Fruit fly (Drosophila melanogaster) whole organism, adult: ENCODE measurements around the gene CG43376.

Experiments
- CG11617 ChIP-seq: fragments of 200-800 bp; sonication (Bioruptor generic); optimal IDR thresholded peaks from 2 replicates; lab custom pipeline; 2017; ENCODE audit warnings: mild to moderate bottlenecking, missing biosample characterization, missing genetic modification reagents, missing genetic modification characterization
- CG12768 ChIP-seq: fragments of 200-800 bp; sonication (Bioruptor generic); optimal IDR thresholded peaks from 2 replicates; lab custom pipeline; 2017; ENCODE audit warnings: missing biosample characterization, missing genetic modification characterization, mild to moderate bottlenecking, moderate library complexity, missing genetic modification reagents
- CG14711 ChIP-seq: fragments of 200-800 bp; sonication (Bioruptor generic); optimal IDR thresholded peaks from 2 replicates; lab custom pipeline; 2018; ENCODE audit warnings: missing biosample characterization, mild to moderate bottlenecking, missing genetic modification characterization, moderate library complexity
- CG1620 ChIP-seq: fragments of 200-800 bp; sonication (Bioruptor generic); optimal IDR thresholded peaks from 2 replicates; lab custom pipeline; 2016; ENCODE audit warnings: missing biosample characterization, missing genetic modification characterization
- CG33017 ChIP-seq: fragments of 200-800 bp; sonication (Bioruptor generic); optimal IDR thresholded peaks from 2 replicates; lab custom pipeline; 2018; ENCODE audit warnings: missing biosample characterization, mild to moderate bottlenecking, missing genetic modification characterization, moderate library complexity
- CG5204 ChIP-seq: fragments of 200-800 bp; sonication (Bioruptor generic); optimal IDR thresholded peaks from 2 replicates; lab custom pipeline; 2016; ENCODE audit warnings: missing biosample characterization, missing genetic modification characterization
- CG7045 ChIP-seq: fragments of 200-800 bp; sonication (Bioruptor generic); optimal IDR thresholded peaks from 2 replicates; lab custom pipeline; 2017; ENCODE audit warnings: missing biosample characterization, mild to moderate bottlenecking, missing genetic modification characterization
- CG7101 ChIP-seq: fragments of 200-800 bp; sonication (Bioruptor generic); optimal IDR thresholded peaks from 2 replicates; lab custom pipeline; 2018; ENCODE audit warnings: missing biosample characterization, mild to moderate bottlenecking, missing genetic modification characterization, moderate library complexity
- Clk ChIP-seq: fragments of 200-800 bp; sonication (Bioruptor generic); optimal IDR thresholded peaks from 2 replicates; lab custom pipeline; 2017; ENCODE audit warnings: missing biosample characterization, missing genetic modification characterization
- Crg-1 ChIP-seq: fragments of 200-800 bp; sonication (Bioruptor generic); optimal IDR thresholded peaks from 2 replicates; lab custom pipeline; 2016; ENCODE audit warnings: missing biosample characterization, missing genetic modification characterization
- Hr96 ChIP-seq: fragments of 200-800 bp; sonication (Bioruptor generic); optimal IDR thresholded peaks from 2 replicates; lab custom pipeline; 2016; ENCODE audit warnings: missing biosample characterization, missing genetic modification characterization
- Mnt ChIP-seq: fragments of 200-800 bp; sonication (Bioruptor generic); optimal IDR thresholded peaks from 2 replicates; lab custom pipeline; 2016; ENCODE audit warnings: missing biosample characterization, mild to moderate bottlenecking, missing genetic modification characterization
- bab1 ChIP-seq: fragments of 200-800 bp; sonication (Bioruptor generic); optimal IDR thresholded peaks from 3 replicates; lab custom pipeline; 2019; ENCODE audit warnings: missing biosample characterization, mild to moderate bottlenecking, missing genetic modification characterization, moderate library complexity
- cic ChIP-seq: fragments of 200-800 bp; sonication (Bioruptor generic); optimal IDR thresholded peaks from 2 replicates; lab custom pipeline; 2017; ENCODE audit warnings: missing biosample characterization, mild to moderate bottlenecking, missing genetic modification characterization, moderate library complexity
- cnc ChIP-seq, 2 experiments: fragments of >200 bp; optimal IDR thresholded peaks; 2 replicates each; lab custom pipeline; 2017
- kay ChIP-seq: fragments of 200-800 bp; sonication (Bioruptor generic); peaks from one replicate; lab custom pipeline; 2016; ENCODE audit warnings: missing biosample characterization, missing genetic modification characterization, borderline replicate concordance
- ovo ChIP-seq: fragments of 200-800 bp; sonication (Bioruptor generic); optimal IDR thresholded peaks from 2 replicates; lab custom pipeline; 2016; ENCODE audit warnings: missing biosample characterization, missing genetic modification characterization
- pad ChIP-seq: fragments of 200-800 bp; sonication (Bioruptor generic); optimal IDR thresholded peaks from 3 replicates; lab custom pipeline; 2017; ENCODE audit warnings: missing biosample characterization, missing genetic modification characterization, mild to moderate bottlenecking, moderate library complexity, missing genetic modification reagents
- tj ChIP-seq: fragments of 200-800 bp; sonication (Bioruptor generic); optimal IDR thresholded peaks from 3 replicates; lab custom pipeline; 2017; ENCODE audit warnings: missing biosample characterization, mild to moderate bottlenecking, missing genetic modification characterization, moderate library complexity
- toe ChIP-seq: fragments of 200-800 bp; sonication (Bioruptor generic); optimal IDR thresholded peaks from 2 replicates; lab custom pipeline; 2016; ENCODE audit warnings: missing biosample characterization, missing genetic modification characterization

Gene CG43376

dm6 chr2L:13803805-13804560, 30.2 kb downstream of the CG43376 start:
- TF ChIP-seq kay (GFP tag; lab: Kevin White, UChicago) (peak; percentile 90), cic (no peak)

- TF ChIP-seq cic = peak; percentile 3
- TF ChIP-seq CG7101 = no peak
These were observed 30.8 kb downstream of the CG43376 start for dm6 chr2L:13804561-13805067.

- peak; percentile 52 for TF ChIP-seq Mnt (GFP tag; lab: Kevin White, UChicago)
- no peak for TF ChIP-seq kay (GFP tag; lab: Kevin White, UChicago)
- no peak for TF ChIP-seq CG12768 (GFP tag; lab: Kevin White, UChicago)
- TF ChIP-seq ovo = no peak
- TF ChIP-seq pad (GFP tag; lab: Kevin White, UChicago) = no peak
- TF ChIP-seq Hr96 (GFP tag; lab: Kevin White, UChicago) = no peak
- TF ChIP-seq cic = peak; percentile 13
These were observed 31.4 kb downstream of the CG43376 start for dm6 chr2L:13805170-13805569.

- no peak for TF ChIP-seq CG5204 (GFP tag; lab: Kevin White, UChicago)
- no peak for TF ChIP-seq Mnt (GFP tag; lab: Kevin White, UChicago)
- peak; percentile 2 for TF ChIP-seq CG12768 (GFP tag; lab: Kevin White, UChicago)
These were observed 33.3 kb downstream of the CG43376 start for dm6 chr2L:13807097-13807496.

dm6 chr2L:13807959-13808358, 34.2 kb downstream of the CG43376 start:
- TF ChIP-seq Clk (GFP tag; lab: Kevin White, UChicago) = no peak
- no peak for TF ChIP-seq tj (GFP tag; lab: Kevin White, UChicago)
- TF ChIP-seq CG14711 (tag; lab: Kevin White, UChicago) = no peak
- no peak for TF ChIP-seq pad (GFP tag; lab: Kevin White, UChicago)
- TF ChIP-seq ovo = peak; percentile 43
- TF ChIP-seq Crg-1 (GFP tag; lab: Kevin White, UChicago) = peak; percentile 45
- TF ChIP-seq toe (GFP tag; lab: Kevin White, UChicago) = no peak
- TF ChIP-seq CG11617 (GFP tag; lab: Kevin White, UChicago) = peak; percentile 30
- TF ChIP-seq CG1620 = no peak
- TF ChIP-seq CG33017 = peak; percentile 61
- no peak for TF ChIP-seq Hr96 (GFP tag; lab: Kevin White, UChicago)
- TF ChIP-seq CG5204 (GFP tag; lab: Kevin White, UChicago) = no peak
- peak; percentile 34 for TF ChIP-seq CG7045 (GFP tag; lab: Kevin White, UChicago)
- TF ChIP-seq cnc (optimal IDR thresholded peaks at IDR 0.05; lab: Kevin White, UChicago) = no peak
- no peak for TF ChIP-seq kay (GFP tag; lab: Kevin White, UChicago)
- peak; percentile 55 for TF ChIP-seq CG7101
- TF ChIP-seq CG12768 (GFP tag; lab: Kevin White, UChicago) = peak; percentile 21
- peak; percentile 10 for TF ChIP-seq Mnt (GFP tag; lab: Kevin White, UChicago)
- no peak for TF ChIP-seq bab1 (GFP tag; lab: Kevin White, UChicago)
- no peak for TF ChIP-seq cic

dm6 chr2L:13811323-13811722, 37.5 kb downstream of the CG43376 start, which contains the start of the genes Adat1 and CG16865:
Adat1 (minus strand) TSS chr2L:13811474.
CG16865 (plus strand) TSS chr2L:13811522.
- TF ChIP-seq CG1620 = no peak
- no peak for TF ChIP-seq pad (GFP tag; lab: Kevin White, UChicago)
- peak; percentile 22 for TF ChIP-seq cic
- peak; percentile 23 for TF ChIP-seq Mnt (GFP tag; lab: Kevin White, UChicago)
- TF ChIP-seq bab1 (GFP tag; lab: Kevin White, UChicago) = peak; percentile 13

- TF ChIP-seq CG7101 (no peak), CG12768 (GFP tag; lab: Kevin White, UChicago) (no peak), CG1620 (no peak), CG7045 (GFP tag; lab: Kevin White, UChicago) (no peak), pad (GFP tag; lab: Kevin White, UChicago) (no peak), cnc (optimal IDR thresholded peaks at IDR 0.05; lab: Kevin White, UChicago) (no peak), ovo (no peak), CG33017 (no peak), Hr96 (GFP tag; lab: Kevin White, UChicago) (no peak), cic (no peak), Mnt (GFP tag; lab: Kevin White, UChicago) (no peak), CG5204 (GFP tag; lab: Kevin White, UChicago) (no peak), Crg-1 (GFP tag; lab: Kevin White, UChicago) (no peak), CG14711 (tag; lab: Kevin White, UChicago) (no peak), Clk (GFP tag; lab: Kevin White, UChicago) (no peak), CG11617 (GFP tag; lab: Kevin White, UChicago) (no peak), bab1 (GFP tag; lab: Kevin White, UChicago) (no peak), toe (GFP tag; lab: Kevin White, UChicago) (no peak), kay (GFP tag; lab: Kevin White, UChicago) (no peak), tj (GFP tag; lab: Kevin White, UChicago) (no peak)
These were observed 39.4 kb downstream of the CG43376 start, which contains the start of gene CG16888 for dm6 chr2L:13813156-13813555. CG16888 (minus strand) TSS chr2L:13813256.
